Worm (Caenorhabditis elegans): Measurements from ENCODE around the gene hrpa-1.

hrpa-1 gene

DNA sequence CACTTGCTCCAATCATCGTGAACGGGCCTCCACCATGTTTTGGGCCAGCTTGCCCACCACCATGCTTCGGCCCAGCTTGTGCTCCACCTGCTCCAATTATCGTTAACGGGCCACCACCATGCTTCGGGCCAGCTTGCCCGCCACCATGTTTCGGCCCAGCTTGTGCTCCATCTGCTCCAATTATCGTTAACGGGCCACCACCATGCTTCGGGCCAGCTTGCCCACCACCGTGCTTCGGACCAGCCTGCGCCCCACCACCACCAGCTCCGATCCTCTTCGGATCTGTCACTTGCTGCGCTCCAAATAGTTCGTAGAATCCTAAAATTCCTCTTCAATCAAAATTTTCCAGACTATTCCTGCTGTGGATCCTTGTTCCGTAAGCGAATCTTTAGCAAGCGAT, 39.4 kb downstream of the hrpa-1 start:
- TF ChIP-seq C34F6.9 (tag; optimal IDR thresholded peaks at IDR 0.05): no peak
- TF ChIP-seq F13H6.1 (tag; optimal IDR thresholded peaks at IDR 0.05): no peak
- no peak for TF ChIP-seq mbf-1 (tag; optimal IDR thresholded peaks at IDR 0.05)
- TF ChIP-seq nhr-237 (tag; optimal IDR thresholded peaks at IDR 0.05): no peak
- TF ChIP-seq sma-3 (GFP tag; optimal IDR thresholded peaks at IDR 0.05): no peak
- no peak for TF ChIP-seq dmd-4 (tag; optimal IDR thresholded peaks at IDR 0.05)
- no peak for TF ChIP-seq aly-2 (tag; optimal IDR thresholded peaks at IDR 0.05)
- no peak for TF ChIP-seq ama-1 (optimal IDR thresholded peaks at IDR 0.05)
- no peak for TF ChIP-seq ceh-16 (tag; optimal IDR thresholded peaks at IDR 0.05)
- no peak for TF ChIP-seq nhr-12 (tag; optimal IDR thresholded peaks at IDR 0.05)

DNA sequence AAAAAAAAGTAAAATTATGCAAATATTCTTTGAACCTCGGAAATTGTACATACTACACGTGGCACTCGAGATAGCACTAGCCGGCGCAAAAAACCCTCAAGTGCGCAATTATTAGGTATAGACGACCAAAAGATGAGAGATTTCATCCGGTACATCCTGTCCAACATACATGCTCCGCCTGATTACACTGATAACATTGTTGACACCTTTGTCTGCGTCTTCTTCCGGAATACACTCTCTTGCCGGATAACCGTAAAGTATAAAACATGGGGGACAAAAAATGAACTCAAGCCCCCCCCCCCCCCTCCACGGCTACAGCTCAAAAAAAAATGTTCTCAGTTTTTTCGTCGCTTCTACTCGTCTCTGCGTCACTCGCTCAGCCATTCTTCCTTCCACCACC, 40.4 kb downstream of the hrpa-1 start, which contains the start of gene W08E12.6:
Gene W08E12.6, plus strand, starts transcription at position 301 of the 400 bp plus-strand sequence.
- TF ChIP-seq unc-55 (GFP tag; optimal IDR thresholded peaks at IDR 0.05) (no peak), unc-62 (GFP tag; optimal IDR thresholded peaks at IDR 0.05) (no peak), mdl-1 (tag; optimal IDR thresholded peaks at IDR 0.05) (no peak), crh-2 (tag; optimal IDR thresholded peaks at IDR 0.05) (no peak), nhr-129 (tag; optimal IDR thresholded peaks at IDR 0.05) (no peak), nhr-77 (tag; optimal IDR thresholded peaks at IDR 0.05) (no peak), zag-1 (tag; optimal IDR thresholded peaks at IDR 0.05) (no peak), ama-1 (optimal IDR thresholded peaks at IDR 0.05) (no peak), lin-11 (tag; optimal IDR thresholded peaks at IDR 0.05) (no peak), nhr-12 (tag; optimal IDR thresholded peaks at IDR 0.05) (no peak), ceh-82 (tag; optimal IDR thresholded peaks at IDR 0.05) (no peak), dmd-4 (tag; optimal IDR thresholded peaks at IDR 0.05) (no peak), elt-1 (tag; optimal IDR thresholded peaks at IDR 0.05) (no peak), fos-1 (tag; optimal IDR thresholded peaks at IDR 0.05) (no peak), sem-4 (tag; optimal IDR thresholded peaks at IDR 0.05) (no peak), Y55F3AM.14 (GFP tag; optimal IDR thresholded peaks at IDR 0.05) (no peak), skn-1 (tag; optimal IDR thresholded peaks at IDR 0.05) (no peak), alr-1 (tag; optimal IDR thresholded peaks at IDR 0.05) (no peak)

DNA sequence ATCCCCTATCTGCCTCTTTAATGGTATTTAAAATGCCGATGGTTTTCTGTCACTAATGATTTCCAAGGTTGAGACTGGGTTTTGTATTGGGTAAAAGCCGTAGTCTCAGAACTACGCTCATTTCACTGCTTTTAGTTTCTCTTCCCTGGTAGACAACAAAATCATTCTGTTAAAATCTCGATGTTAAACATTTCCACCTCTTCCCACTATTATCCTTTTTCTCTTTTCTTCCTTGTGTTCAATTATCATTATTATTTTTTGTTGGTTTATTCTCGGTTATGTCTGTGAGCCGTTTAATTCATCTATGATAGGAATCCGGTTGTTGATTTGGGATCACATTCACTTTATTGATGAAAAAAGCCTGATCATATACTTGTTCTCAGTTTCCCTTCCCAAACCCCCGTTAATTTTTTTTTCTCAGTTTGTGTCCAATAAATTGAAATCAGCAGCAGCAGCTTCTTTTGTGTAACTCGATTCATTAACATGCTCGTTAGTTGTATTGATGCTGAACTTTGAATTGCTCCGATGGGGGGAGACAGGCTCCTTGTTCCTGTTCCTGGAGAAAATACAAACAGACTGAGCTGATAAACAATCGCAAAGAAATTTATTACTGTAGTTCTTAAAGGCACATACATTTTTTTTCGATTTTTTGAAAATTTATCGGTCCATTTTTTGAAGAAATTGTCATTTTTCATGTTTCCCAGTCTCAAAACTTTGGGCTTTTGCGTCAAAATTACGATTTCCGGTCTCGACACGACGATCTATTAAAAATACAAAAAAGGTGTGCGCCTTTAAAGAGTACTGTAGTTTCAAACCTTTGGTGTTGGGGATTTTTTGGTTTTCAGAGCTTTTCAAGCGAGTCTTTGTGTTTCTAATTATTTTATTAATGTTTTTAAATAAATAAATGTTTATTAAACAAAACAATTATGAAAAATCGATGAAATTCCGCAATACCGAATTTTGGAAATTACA, 41.8 kb downstream of the hrpa-1 start:
- TF ChIP-seq unc-62 (GFP tag; optimal IDR thresholded peaks at IDR 0.05): no peak
- TF ChIP-seq ceh-16 (tag; optimal IDR thresholded peaks at IDR 0.05): no peak
- no peak for TF ChIP-seq nhr-237 (tag; optimal IDR thresholded peaks at IDR 0.05)
- no peak for TF ChIP-seq dmd-4 (tag; optimal IDR thresholded peaks at IDR 0.05)
- TF ChIP-seq sma-3 (GFP tag; optimal IDR thresholded peaks at IDR 0.05): no peak
- no peak for TF ChIP-seq ztf-11 (tag; optimal IDR thresholded peaks at IDR 0.05)
- TF ChIP-seq ZK546.5 (tag; optimal IDR thresholded peaks at IDR 0.05): no peak
- TF ChIP-seq aly-2 (tag; optimal IDR thresholded peaks at IDR 0.05): no peak
- TF ChIP-seq nhr-21 (tag; optimal IDR thresholded peaks at IDR 0.05): no peak
- TF ChIP-seq lin-13 (GFP tag; optimal IDR thresholded peaks at IDR 0.05): no peak
- TF ChIP-seq R02D3.7 (tag; optimal IDR thresholded peaks at IDR 0.05): no peak
- TF ChIP-seq nhr-6 (tag; optimal IDR thresholded peaks at IDR 0.05): no peak
- no peak for TF ChIP-seq egl-27 (tag; optimal IDR thresholded peaks at IDR 0.05)

DNA sequence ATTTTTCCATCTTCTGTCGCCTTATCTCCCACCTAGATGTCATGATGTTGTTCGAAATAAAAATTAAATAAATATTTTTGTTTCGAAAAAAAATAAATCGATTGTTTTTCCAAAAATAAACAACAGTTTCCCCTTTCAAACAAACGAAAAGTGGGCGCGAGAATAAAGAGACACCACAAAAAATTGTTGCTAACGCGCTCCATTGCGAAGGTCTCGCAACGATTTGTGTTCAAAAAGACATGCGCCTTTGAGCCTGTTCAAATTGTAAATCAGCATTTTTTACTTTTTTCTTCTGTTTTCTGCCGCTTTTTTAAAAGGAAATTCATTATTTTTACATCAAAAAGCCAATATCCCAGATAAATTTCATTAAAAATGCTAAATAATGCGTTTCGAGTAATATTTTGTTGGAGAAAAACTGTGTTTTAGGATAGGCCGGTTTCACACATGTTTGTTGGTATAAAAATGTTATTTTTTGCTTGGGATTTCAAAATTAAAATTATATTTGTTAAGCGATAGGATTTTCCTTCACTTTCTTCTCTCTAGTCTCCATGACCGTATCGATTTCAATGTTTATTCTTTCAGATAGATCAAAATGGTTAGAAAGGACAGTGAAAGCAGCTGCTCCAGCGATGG, 44.0 kb downstream of the hrpa-1 start, which contains the start of gene W08E12.7:
Gene W08E12.7, plus strand, starts transcription at position 583 of the 633 bp plus-strand sequence.
- TF ChIP-seq unc-62 (GFP tag; optimal IDR thresholded peaks at IDR 0.05) (no peak), peb-1 (tag; optimal IDR thresholded peaks at IDR 0.05) (no peak), nhr-23 (tag; optimal IDR thresholded peaks at IDR 0.05) (no peak), zag-1 (tag; optimal IDR thresholded peaks at IDR 0.05) (peak; percentile 82), nhr-10 (tag; optimal IDR thresholded peaks at IDR 0.05) (peak; percentile 41), nhr-25 (tag; optimal IDR thresholded peaks at IDR 0.05) (peak; percentile 96), snpc-4 (tag; optimal IDR thresholded peaks at IDR 0.05) (peak; percentile 84), C34F6.9 (tag; optimal IDR thresholded peaks at IDR 0.05) (peak; percentile 99), skn-1 (tag; optimal IDR thresholded peaks at IDR 0.05) (peak; percentile 80), fos-1 (tag; optimal IDR thresholded peaks at IDR 0.05) (peak; percentile 95), egl-27 (tag; optimal IDR thresholded peaks at IDR 0.05) (peak; percentile 11), unc-39 (tag; optimal IDR thresholded peaks at IDR 0.05) (no peak), mdl-1 (tag; optimal IDR thresholded peaks at IDR 0.05) (peak in 1 of 2 experiments; percentile 82), elt-3 (tag; optimal IDR thresholded peaks at IDR 0.05) (no peak), nhr-237 (tag; optimal IDR thresholded peaks at IDR 0.05) (peak; percentile 14), crh-2 (tag; optimal IDR thresholded peaks at IDR 0.05) (peak; percentile 97), nhr-12 (tag; optimal IDR thresholded peaks at IDR 0.05) (no peak), unc-55 (GFP tag; optimal IDR thresholded peaks at IDR 0.05) (peak; percentile 99), nhr-11 (tag; optimal IDR thresholded peaks at IDR 0.05) (no peak), F13H6.1 (tag; optimal IDR thresholded peaks at IDR 0.05) (peak; percentile 90), sma-3 (GFP tag; optimal IDR thresholded peaks at IDR 0.05) (peak; percentile 93), mab-5 (tag; optimal IDR thresholded peaks at IDR 0.05) (peak; percentile 81), sem-4 (tag; optimal IDR thresholded peaks at IDR 0.05) (peak; percentile 93), lin-13 (GFP tag; optimal IDR thresholded peaks at IDR 0.05) (peak; percentile 96), lin-11 (tag; optimal IDR thresholded peaks at IDR 0.05) (peak; percentile 71), lsy-2 (tag; optimal IDR thresholded peaks at IDR 0.05) (peak; percentile 89 to 97), ztf-1 (GFP tag; conservative IDR thresholded peaks at IDR 0.05) (no peak), ztf-4 (tag; optimal IDR thresholded peaks at IDR 0.05) (peak; percentile 89)
